Fruit fly (Drosophila melanogaster) whole organism, embryonic: Measurements from ENCODE around the gene fd96Cb.
A peak's percentile ranks its signal among the peaks of the same experiment; 100 is the strongest.

Source experiments
- Asciz ChIP-seq: fragments of 200-800 bp; sonication (Bioruptor generic); optimal IDR thresholded peaks from 2 replicates; lab custom pipeline; 2017; ENCODE audit warnings: missing biosample characterization, mild to moderate bottlenecking, missing genetic modification characterization, missing genetic modification reagents
- CG10209 ChIP-seq: fragments of 200-800 bp; sonication (Bioruptor generic); optimal IDR thresholded peaks from 3 replicates; lab custom pipeline; 2017; ENCODE audit warnings: missing biosample characterization, mild to moderate bottlenecking, missing genetic modification characterization, missing genetic modification reagents
- CG11085 ChIP-seq: fragments of 200-800 bp; sonication (Bioruptor generic); IDR thresholded peaks from 2 replicates; pipeline ENCODE4 v1.3.6; 2022; ENCODE audit warnings: missing biosample characterization, missing genetic modification characterization
- CG11247 ChIP-seq: fragments of 200-800 bp; sonication (Bioruptor generic); IDR thresholded peaks from 2 replicates; pipeline ENCODE4 v1.3.6; 2022; ENCODE audit warnings: missing biosample characterization, missing genetic modification characterization
- CG11696 ChIP-seq: fragments of 200-800 bp; sonication (Bioruptor generic); IDR thresholded peaks from 2 replicates; pipeline ENCODE4 v1.3.6; 2022; ENCODE audit warnings: missing biosample characterization, missing genetic modification characterization
- CG13287 ChIP-seq: fragments of 200-800 bp; sonication (Bioruptor generic); IDR thresholded peaks from 2 replicates; pipeline ENCODE4 v1.3.6; 2022; ENCODE audit warnings: missing biosample characterization, missing genetic modification characterization; ENCODE audit not compliant: partially characterized antibody
- CG13775 ChIP-seq: fragments of 200-800 bp; sonication (Bioruptor generic); optimal IDR thresholded peaks from 3 replicates; lab custom pipeline; 2017; ENCODE audit warnings: missing biosample characterization, mild to moderate bottlenecking, missing genetic modification characterization
- CG14050 ChIP-seq: fragments of 200-800 bp; sonication (Bioruptor generic); IDR thresholded peaks from 3 replicates; pipeline ENCODE4 v1.3.6; 2022; ENCODE audit warnings: missing biosample characterization, missing genetic modification characterization
- CG14441 ChIP-seq: fragments of 200-800 bp; sonication (Bioruptor generic); IDR thresholded peaks from 2 replicates; pipeline ENCODE4 v1.3.6; 2022; ENCODE audit warnings: missing biosample characterization, missing genetic modification characterization
- CG15514 ChIP-seq: fragments of 200-800 bp; sonication (Bioruptor generic); optimal IDR thresholded peaks from 3 replicates; lab custom pipeline; 2017; ENCODE audit warnings: missing biosample characterization, missing genetic modification characterization, mild to moderate bottlenecking, moderate library complexity, missing genetic modification reagents
- CG16815 ChIP-seq: fragments of 200-800 bp; sonication (Bioruptor generic); optimal IDR thresholded peaks from 3 replicates; lab custom pipeline; 2017; ENCODE audit warnings: missing biosample characterization, mild to moderate bottlenecking, missing genetic modification characterization
- CG17328 ChIP-seq: fragments of 200-800 bp; sonication (Bioruptor generic); IDR thresholded peaks from 2 replicates; pipeline ENCODE4 v1.3.6; 2022; ENCODE audit warnings: missing biosample characterization, missing genetic modification characterization
- CG17385 ChIP-seq: fragments of 200-800 bp; sonication (Bioruptor generic); optimal IDR thresholded peaks from 3 replicates; lab custom pipeline; 2018; ENCODE audit warnings: missing biosample characterization, mild to moderate bottlenecking, missing genetic modification characterization
- CG17829 ChIP-seq: fragments of 200-800 bp; optimal IDR thresholded peaks from 2 replicates; lab custom pipeline; 2019; ENCODE audit warnings: missing biosample characterization, mild to moderate bottlenecking, missing genetic modification characterization, moderate library complexity
- CG2712 ChIP-seq: fragments of 200-800 bp; optimal IDR thresholded peaks from 3 replicates; lab custom pipeline; 2019; ENCODE audit warnings: missing biosample characterization, mild to moderate bottlenecking, missing genetic modification characterization, moderate library complexity
- CG32532 ChIP-seq: fragments of 200-800 bp; sonication (Bioruptor generic); IDR thresholded peaks from 2 replicates; pipeline ENCODE4 v1.3.6; 2022; ENCODE audit warnings: missing biosample characterization, missing genetic modification characterization
- CG34224 ChIP-seq: fragments of 200-800 bp; sonication (Bioruptor generic); IDR thresholded peaks from 3 replicates; pipeline ENCODE4 v1.3.6; 2022; ENCODE audit warnings: missing biosample characterization, missing genetic modification characterization; ENCODE audit not compliant: partially characterized antibody
- CG3726 ChIP-seq: fragments of 200-800 bp; sonication (Bioruptor generic); IDR thresholded peaks from 3 replicates; pipeline ENCODE4, ENCODE4 v1.3.6; 2022; ENCODE audit warnings: missing biosample characterization, missing genetic modification characterization
- CG3847 ChIP-seq: fragments of 200-800 bp; sonication (Bioruptor generic); IDR thresholded peaks from 2 replicates; pipeline ENCODE4 v1.3.6; 2022; ENCODE audit warnings: missing biosample characterization, missing genetic modification characterization
- CG7271 ChIP-seq: fragments of 200-800 bp; sonication (Bioruptor generic); optimal IDR thresholded peaks from 2 replicates; lab custom pipeline; 2018; ENCODE audit warnings: missing biosample characterization, mild to moderate bottlenecking, missing genetic modification characterization, moderate library complexity
- Dll ChIP-seq: fragments of 200-800 bp; sonication (Bioruptor generic); IDR thresholded peaks from 4 replicates; pipeline ENCODE4 v1.3.6; 2022; ENCODE audit warnings: missing biosample characterization, missing genetic modification characterization; ENCODE audit not compliant: partially characterized antibody
- Dp ChIP-seq: fragments of 200-800 bp; sonication (Bioruptor generic); optimal IDR thresholded peaks from 2 replicates; lab custom pipeline; 2018; ENCODE audit warnings: missing biosample characterization, mild to moderate bottlenecking, missing genetic modification characterization, moderate library complexity
- Dref ChIP-seq: fragments of 200-800 bp; sonication (Bioruptor generic); IDR thresholded peaks from 2 replicates; pipeline ENCODE4 v1.3.6; 2022; ENCODE audit warnings: missing biosample characterization, missing genetic modification characterization
- Ets97D ChIP-seq: fragments of 200-800 bp; sonication (Bioruptor generic); optimal IDR thresholded peaks from 3 replicates; lab custom pipeline; 2016; ENCODE audit warnings: missing biosample characterization, missing genetic modification characterization
- Fer2 ChIP-seq: fragments of 200-800 bp; sonication (Bioruptor generic); optimal IDR thresholded peaks from 2 replicates; lab custom pipeline; 2018; ENCODE audit warnings: missing biosample characterization, mild to moderate bottlenecking, missing genetic modification characterization, moderate library complexity
- Hmr ChIP-seq: fragments of 200-800 bp; sonication (Bioruptor generic); optimal IDR thresholded peaks from 3 replicates; lab custom pipeline; 2017; ENCODE audit warnings: mild to moderate bottlenecking, missing biosample characterization, missing genetic modification reagents, missing genetic modification characterization
- MBD-R2 ChIP-seq: fragments of 200-800 bp; sonication (Bioruptor generic); IDR thresholded peaks from 2 replicates; pipeline ENCODE4 v1.3.6; 2022; ENCODE audit warnings: missing biosample characterization, missing genetic modification characterization
- MESR4 ChIP-seq: fragments of 200-800 bp; sonication (Bioruptor generic); optimal IDR thresholded peaks from 2 replicates; lab custom pipeline; 2018; ENCODE audit warnings: missing biosample characterization, mild to moderate bottlenecking, missing genetic modification characterization, moderate library complexity
- Meics ChIP-seq: fragments of 200-800 bp; sonication (Bioruptor generic); optimal IDR thresholded peaks from 2 replicates; lab custom pipeline; 2017; ENCODE audit warnings: missing biosample characterization, mild to moderate bottlenecking, missing genetic modification characterization
- NC2β ChIP-seq: fragments of 200-800 bp; sonication (Bioruptor generic); optimal IDR thresholded peaks from 2 replicates; lab custom pipeline; 2016; ENCODE audit warnings: missing biosample characterization, missing genetic modification characterization
- Xbp1 ChIP-seq: fragments of 200-800 bp; sonication (Bioruptor generic); optimal IDR thresholded peaks from 3 replicates; lab custom pipeline; 2016; ENCODE audit warnings: missing biosample characterization, mild to moderate bottlenecking, missing genetic modification characterization
- ase ChIP-seq: fragments of 200-800 bp; sonication (Bioruptor generic); IDR thresholded peaks from 3 replicates; pipeline ENCODE4 v1.3.6; 2022; ENCODE audit warnings: missing biosample characterization, missing genetic modification characterization
- bcd ChIP-seq: fragments of 200-800 bp; sonication (Bioruptor generic); optimal IDR thresholded peaks from 2 replicates; lab custom pipeline; 2017; ENCODE audit warnings: missing biosample characterization, mild to moderate bottlenecking, missing genetic modification characterization
- ci ChIP-seq: fragments of 200-800 bp; sonication (Bioruptor generic); IDR thresholded peaks from 3 replicates; pipeline ENCODE4 v1.3.6; 2022; ENCODE audit warnings: missing biosample characterization, missing genetic modification characterization
- dysf ChIP-seq: fragments of 200-800 bp; sonication (Bioruptor generic); IDR thresholded peaks from 3 replicates; pipeline ENCODE4 v1.3.6; 2022; ENCODE audit warnings: missing biosample characterization, missing genetic modification characterization
- ewg ChIP-seq: fragments of 200-800 bp; sonication (Bioruptor generic); optimal IDR thresholded peaks from 3 replicates; lab custom pipeline; 2017; ENCODE audit warnings: mild to moderate bottlenecking, missing biosample characterization, missing genetic modification reagents, missing genetic modification characterization
- fd3F ChIP-seq: fragments of 200-800 bp; sonication (Bioruptor generic); optimal IDR thresholded peaks from 2 replicates; lab custom pipeline; 2018; ENCODE audit warnings: missing biosample characterization, mild to moderate bottlenecking, missing genetic modification characterization, moderate library complexity
- lmd ChIP-seq: fragments of 200-800 bp; sonication (Bioruptor generic); IDR thresholded peaks from 2 replicates; pipeline ENCODE4 v1.3.6; 2022; ENCODE audit warnings: missing biosample characterization, missing genetic modification characterization
- lola ChIP-seq, 3 experiments: fragments of >200 bp in 2 of 3; fragments of 200-800 bp in 1 of 3; sonication (Bioruptor generic) in 1 of 3; optimal IDR thresholded peaks; 2 replicates each; lab custom pipeline; 2017 to 2019; ENCODE audit warnings: missing biosample characterization in 3 of 3, missing genetic modification characterization in 3 of 3, mild to moderate bottlenecking in 1 of 3, moderate library complexity in 1 of 3
- onecut ChIP-seq: fragments of 200-800 bp; sonication (Bioruptor generic); IDR thresholded peaks from 2 replicates; pipeline ENCODE4 v1.3.6; 2022; ENCODE audit warnings: missing biosample characterization, missing genetic modification characterization
- phol ChIP-seq: fragments of 200-800 bp; sonication (Bioruptor generic); optimal IDR thresholded peaks from 3 replicates; lab custom pipeline; 2018; ENCODE audit warnings: missing biosample characterization, mild to moderate bottlenecking, missing genetic modification characterization, moderate library complexity
- sim ChIP-seq: fragments of 200-800 bp; sonication (Bioruptor generic); IDR thresholded peaks from 2 replicates; pipeline ENCODE4 v1.3.6; 2022; ENCODE audit warnings: missing biosample characterization, missing genetic modification characterization
- sob ChIP-seq: fragments of 200-800 bp; sonication (Bioruptor generic); IDR thresholded peaks from 2 replicates; pipeline ENCODE4 v1.3.6; 2022; ENCODE audit warnings: missing biosample characterization, missing genetic modification characterization
- sug ChIP-seq: fragments of 200-800 bp; optimal IDR thresholded peaks from 2 replicates; lab custom pipeline; 2019; ENCODE audit warnings: missing biosample characterization, mild to moderate bottlenecking, missing genetic modification characterization, moderate library complexity
- tgo ChIP-seq: fragments of 200-800 bp; sonication (Bioruptor generic); IDR thresholded peaks from 3 replicates; pipeline ENCODE4 v1.3.6; 2022; ENCODE audit warnings: missing biosample characterization, missing genetic modification characterization
- unc-4 ChIP-seq: fragments of 200-800 bp; sonication (Bioruptor generic); IDR thresholded peaks from 2 replicates; pipeline ENCODE4 v1.3.6; 2022; ENCODE audit warnings: missing biosample characterization, missing genetic modification characterization; ENCODE audit not compliant: partially characterized antibody
- z ChIP-seq: fragments of 200-800 bp; sonication (Bioruptor generic); IDR thresholded peaks from 3 replicates; pipeline ENCODE4 v1.3.6; 2022; ENCODE audit warnings: missing biosample characterization, missing genetic modification characterization
- zen ChIP-seq: fragments of 200-800 bp; sonication (Bioruptor generic); optimal IDR thresholded peaks from 3 replicates; lab custom pipeline; 2018; ENCODE audit warnings: missing biosample characterization, mild to moderate bottlenecking, missing genetic modification characterization, moderate library complexity
- zen2 ChIP-seq: fragments of 200-800 bp; sonication (Bioruptor generic); IDR thresholded peaks from 3 replicates; pipeline ENCODE4 v1.3.6; 2022; ENCODE audit warnings: missing biosample characterization, missing genetic modification characterization; ENCODE audit not compliant: partially characterized antibody

Gene fd96Cb

DNA sequence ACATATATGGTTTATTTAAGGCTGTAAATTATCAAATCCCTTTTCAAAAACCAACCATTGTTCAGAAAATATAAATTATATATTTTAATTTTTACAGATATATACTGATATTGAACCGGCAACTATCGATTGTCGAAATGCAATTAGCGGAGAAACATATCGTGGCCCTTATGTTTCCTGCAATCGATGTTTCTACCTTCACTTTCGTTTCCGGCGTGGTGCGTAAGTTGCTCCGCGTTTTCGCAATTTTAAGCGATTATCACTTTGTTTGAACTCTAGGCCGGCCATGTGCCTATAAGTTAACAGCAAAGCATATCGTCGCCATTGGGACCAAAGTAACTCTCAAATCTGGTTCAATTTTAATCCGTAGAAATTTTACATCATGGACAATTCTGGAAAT lies 28.4 kb downstream of the fd96Cb start, which contains the start of gene vig2 (continued):
- TF ChIP-seq Hmr (peak; percentile 60), CG14050 (GFP tag; lab: Robert Waterston, UW) (peak; percentile 65; the same call in 2 of the 3 replicates), NC2β (GFP tag; lab: Kevin White, UChicago) (peak; percentile 22), Xbp1 (peak; percentile 35), z (GFP tag; lab: Robert Waterston, UW) (0 out of 3 replicates have a peak, but pooled peaks have one; percentile 33), unc-4 (peak; percentile 75), tgo (GFP tag; lab: Robert Waterston, UW) (peak; percentile 53), sug (tag; lab: Kevin White, UChicago) (peak; percentile 15), CG2712 (peak; percentile 15), bcd (GFP tag; lab: Kevin White, UChicago) (peak; percentile 72), Fer2 (tag; lab: Kevin White, UChicago) (peak; percentile 49), onecut (GFP tag; lab: Robert Waterston, UW) (peak; percentile 84), CG15514 (GFP tag; lab: Kevin White, UChicago) (peak; percentile 46), CG11696 (GFP tag; lab: Robert Waterston, UW) (peak; percentile 60; the same call in 1 of the 2 replicates), ewg (peak; percentile 22), CG14441 (GFP tag; lab: Robert Waterston, UW) (peak; percentile 66), fd3F (GFP tag; lab: Kevin White, UChicago) (peak; percentile 57), Asciz (peak; percentile 48), MESR4 (GFP tag; lab: Kevin White, UChicago) (peak; percentile 72), CG11247 (GFP tag; lab: Robert Waterston, UW) (peak; percentile 81), Dp (GFP tag; lab: Kevin White, UChicago) (peak; percentile 4), CG3726 (GFP tag; lab: Robert Waterston, UW) (0 out of 3 replicates have a peak, but pooled peaks have one; percentile 63), CG17829 (tag; lab: Kevin White, UChicago) (peak; percentile 3), CG16815 (peak; percentile 7), Meics (GFP tag; lab: Kevin White, UChicago) (peak; percentile 74), zen (tag; lab: Kevin White, UChicago) (peak; percentile 78), zen2 (GFP tag; lab: Robert Waterston, UW) (peak; percentile 77; the same call in 2 of the 3 replicates), ci (GFP tag; lab: Robert Waterston, UW) (peak; percentile 95), Ets97D (GFP tag; lab: Kevin White, UChicago) (peak; percentile 98), CG7271 (tag; lab: Kevin White, UChicago) (peak; percentile 75), sob (peak; percentile 84), lola (GFP tag; optimal IDR thresholded peaks at IDR 0.05; lab: Kevin White, UChicago) (peak in 1 of 3 experiments; percentile 6), CG3847 (GFP tag; lab: Robert Waterston, UW) (peak; percentile 71), CG32532 (GFP tag; lab: Robert Waterston, UW) (peak; percentile 90), CG10209 (GFP tag; lab: Kevin White, UChicago) (peak; percentile 59), sim (GFP tag; lab: Robert Waterston, UW) (peak; percentile 54; the same call in 1 of the 2 replicates), CG11085 (GFP tag; lab: Robert Waterston, UW) (peak; percentile 93), MBD-R2 (GFP tag; lab: Robert Waterston, UW) (peak; percentile 58), CG17385 (peak; percentile 60), lmd (GFP tag; lab: Robert Waterston, UW) (peak; percentile 71; the same call in 1 of the 2 replicates), Dref (peak; percentile 92), ase (GFP tag; lab: Robert Waterston, UW) (peak; percentile 68; the same call in 2 of the 3 replicates), CG13775 (GFP tag; lab: Kevin White, UChicago) (peak; percentile 76), Dll (GFP tag; lab: Robert Waterston, UW) (peak; percentile 81), dysf (peak; percentile 71; the same call in 2 of the 3 replicates), phol (peak; percentile 39), CG34224 (GFP tag; lab: Robert Waterston, UW) (peak; percentile 64; the same call in 2 of the 3 replicates), CG17328 (GFP tag; lab: Robert Waterston, UW) (peak; percentile 84), CG13287 (GFP tag; lab: Robert Waterston, UW) (peak; percentile 72)
